Worm (Caenorhabditis elegans) whole organism, L1 larva: ENCODE measurements around the gene srh-46.

Experiments
- fkh-10 ChIP-seq: sonication (generic microtip); optimal IDR thresholded peaks from 2 replicates; lab custom pipeline; 2017; ENCODE audit warnings: missing biosample characterization, missing genetic modification reagents, missing genetic modification characterization
- fos-1 ChIP-seq: fragments of 150-350 bp; optimal IDR thresholded peaks from 2 replicates; lab custom pipeline; 2014; ENCODE audit warnings: missing biosample characterization, missing genetic modification characterization
- lin-39 ChIP-seq: fragments of 150-350 bp; optimal IDR thresholded peaks from 2 replicates; lab custom pipeline; 2014; ENCODE audit warnings: missing biosample characterization, missing genetic modification reagents, missing genetic modification characterization
- nhr-11 ChIP-seq: fragments of 150-350 bp; optimal IDR thresholded peaks from 2 replicates; lab custom pipeline; 2014; ENCODE audit warnings: missing biosample characterization, missing genetic modification characterization
- nhr-237 ChIP-seq: fragments of 150-350 bp; optimal IDR thresholded peaks from 2 replicates; lab custom pipeline; 2014; ENCODE audit warnings: missing biosample characterization, missing genetic modification characterization
- nhr-77 ChIP-seq: fragments of 150-350 bp; optimal IDR thresholded peaks from 2 replicates; lab custom pipeline; 2014; ENCODE audit warnings: missing biosample characterization, missing genetic modification characterization
- pag-3 ChIP-seq: sonication (generic microtip); optimal IDR thresholded peaks from 2 replicates; lab custom pipeline; 2017; ENCODE audit warnings: missing genetic modification characterization, mild to moderate bottlenecking, missing compliant biosample characterization, antibody characterized with exemption, borderline replicate concordance; ENCODE audit not compliant: insufficient read depth
- unc-30 ChIP-seq: sonication (generic microtip); optimal IDR thresholded peaks from 2 replicates; lab custom pipeline; 2017; ENCODE audit warnings: missing biosample characterization, missing genetic modification characterization
- unc-62 ChIP-seq: fragments of 150-350 bp; optimal IDR thresholded peaks from 2 replicates; lab custom pipeline; 2014; ENCODE audit warnings: missing biosample characterization, missing genetic modification reagents, missing genetic modification characterization

DNA sequence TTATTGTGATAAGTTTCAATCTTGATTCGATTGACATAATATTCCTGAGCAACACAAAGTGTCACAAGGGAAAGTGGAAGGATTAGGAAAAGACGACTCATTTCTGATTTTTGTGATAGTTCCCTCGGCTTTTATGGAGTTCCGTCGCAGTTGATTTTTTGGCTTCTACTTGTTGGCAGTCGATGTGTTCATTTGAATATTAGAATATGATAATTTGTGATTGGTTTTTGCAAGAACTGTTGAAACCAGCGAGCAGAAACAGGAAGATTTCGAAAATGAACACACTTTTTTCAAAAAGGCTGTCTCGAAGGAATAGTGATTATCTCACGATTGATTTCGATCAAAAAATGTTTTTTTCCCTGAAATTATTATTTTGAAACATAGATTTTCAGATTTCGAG, 31.5 kb upstream of the srh-46 start, which contains the start of gene T02E9.6:
- no peak for TF ChIP-seq unc-30 (tag; lab: Kevin White, UChicago)
- TF ChIP-seq fos-1 (tag; lab: Kevin White, UChicago) = no peak
- TF ChIP-seq nhr-11 (tag; lab: Kevin White, UChicago) = no peak
- TF ChIP-seq nhr-77 (tag; lab: Kevin White, UChicago) = no peak
- TF ChIP-seq fkh-10 (GFP tag; lab: Kevin White, UChicago) = no peak
- TF ChIP-seq unc-62 (GFP tag; lab: Kevin White, UChicago) = no peak
- TF ChIP-seq pag-3 = no peak
- no peak for TF ChIP-seq nhr-237 (tag; lab: Kevin White, UChicago)
- no peak for TF ChIP-seq lin-39 (tag; lab: Kevin White, UChicago)
